Worm (Caenorhabditis elegans): ENCODE data around the gene C07D10.1.

DNA sequence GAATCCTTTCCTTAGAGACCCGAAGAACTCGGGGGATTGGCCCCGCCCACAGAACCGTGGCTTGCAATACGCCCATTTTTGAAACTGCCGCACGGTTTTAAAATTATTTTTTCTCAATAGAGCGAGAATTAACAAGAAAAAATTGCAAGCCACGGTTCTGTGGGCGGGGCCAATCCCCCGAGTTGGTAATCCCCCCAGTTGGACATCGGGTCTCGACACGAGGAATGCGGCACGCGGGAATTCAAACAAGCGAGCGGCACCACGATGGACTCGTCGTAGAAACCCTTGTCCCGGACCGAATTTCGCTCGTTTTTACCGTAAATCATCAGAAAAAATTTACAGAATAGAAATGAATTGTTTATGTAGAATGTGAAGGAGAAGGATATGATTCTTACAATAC lies 45.8 kb upstream of the C07D10.1 start:
- TF ChIP-seq nhr-23 (tag; optimal IDR thresholded peaks at IDR 0.05) (no peak), nhr-237 (tag; optimal IDR thresholded peaks at IDR 0.05) (no peak)

Data from whole organism, L3 larva.